Worm (Caenorhabditis elegans) whole organism, L3 larva: ENCODE data around the gene ntl-9.
"Not testable (repeated sequence)": the region's sequence is repeated elsewhere in the genome, so short reads cannot be mapped to it uniquely, and the experiment has no call there.

Experiments used
- R02D3.7 ChIP-seq: fragments of 150-350 bp; optimal IDR thresholded peaks from 2 replicates; lab custom pipeline; 2014; ENCODE audit warnings: missing biosample characterization, missing genetic modification characterization
- ZK546.5 ChIP-seq: sonication (generic microtip); optimal IDR thresholded peaks from 2 replicates; lab custom pipeline; 2017; ENCODE audit warnings: missing biosample characterization, missing genetic modification characterization
- aly-2 ChIP-seq: fragments of 150-350 bp; optimal IDR thresholded peaks from 2 replicates; lab custom pipeline; 2014; ENCODE audit warnings: missing biosample characterization, missing genetic modification characterization
- ceh-28 ChIP-seq: fragments of 150-350 bp; optimal IDR thresholded peaks from 2 replicates; lab custom pipeline; 2014; ENCODE audit warnings: missing biosample characterization, missing genetic modification reagents, missing genetic modification characterization
- ceh-82 ChIP-seq: fragments of 150-350 bp; optimal IDR thresholded peaks from 2 replicates; lab custom pipeline; 2014; ENCODE audit warnings: missing biosample characterization, missing genetic modification characterization
- ceh-9 ChIP-seq: sonication (generic microtip); optimal IDR thresholded peaks from 2 replicates; lab custom pipeline; 2018; ENCODE audit warnings: missing biosample characterization, missing genetic modification characterization
- daf-12 ChIP-seq: fragments of 150-350 bp; optimal IDR thresholded peaks from 2 replicates; lab custom pipeline; 2014; ENCODE audit warnings: missing biosample characterization, missing genetic modification reagents, missing genetic modification characterization
- egl-27 ChIP-seq: sonication (generic microtip); optimal IDR thresholded peaks from 4 replicates; lab custom pipeline; 2017; ENCODE audit warnings: missing biosample characterization, missing genetic modification reagents, missing genetic modification characterization
- egl-5 ChIP-seq: fragments of 150-350 bp; optimal IDR thresholded peaks from 2 replicates; lab custom pipeline; 2017; ENCODE audit warnings: missing biosample characterization, missing genetic modification reagents, missing genetic modification characterization, inconsistent platforms
- elt-2 ChIP-seq: sonication (generic microtip); optimal IDR thresholded peaks from 2 replicates; lab custom pipeline; 2016; ENCODE audit warnings: missing genetic modification reagents, mild to moderate bottlenecking, missing genetic modification characterization, missing compliant biosample characterization
- fkh-10 ChIP-seq: sonication (generic microtip); optimal IDR thresholded peaks from 2 replicates; lab custom pipeline; 2017; ENCODE audit warnings: missing biosample characterization, missing genetic modification reagents, missing genetic modification characterization
- fkh-2 ChIP-seq: fragments of 150-350 bp; optimal IDR thresholded peaks from 2 replicates; lab custom pipeline; 2014; ENCODE audit warnings: missing biosample characterization, missing genetic modification reagents, missing genetic modification characterization
- fos-1 ChIP-seq: fragments of 150-350 bp; optimal IDR thresholded peaks from 2 replicates; lab custom pipeline; 2014; ENCODE audit warnings: missing biosample characterization, missing genetic modification characterization
- hmg-11 ChIP-seq: sonication (generic microtip); optimal IDR thresholded peaks from 2 replicates; lab custom pipeline; 2016; ENCODE audit warnings: missing genetic modification characterization, missing compliant biosample characterization
- lin-15B ChIP-seq: fragments of 150-350 bp; optimal IDR thresholded peaks from 2 replicates; lab custom pipeline; 2014; ENCODE audit warnings: missing biosample characterization, missing genetic modification characterization
- lin-39 ChIP-seq: fragments of 150-350 bp; optimal IDR thresholded peaks from 2 replicates; lab custom pipeline; 2018; ENCODE audit warnings: missing biosample characterization, missing genetic modification reagents, missing genetic modification characterization
- nfya-1 ChIP-seq: sonication (generic microtip); optimal IDR thresholded peaks from 2 replicates; lab custom pipeline; 2017; ENCODE audit warnings: missing genetic modification characterization, mild to moderate bottlenecking, missing compliant biosample characterization, antibody characterized with exemption, moderate library complexity; ENCODE audit not compliant: insufficient read depth
- nhr-11 ChIP-seq: fragments of 150-350 bp; optimal IDR thresholded peaks from 2 replicates; lab custom pipeline; 2014; ENCODE audit warnings: missing biosample characterization, missing genetic modification characterization
- nhr-23 ChIP-seq: fragments of 150-350 bp; optimal IDR thresholded peaks from 2 replicates; lab custom pipeline; 2014; ENCODE audit warnings: missing biosample characterization, missing genetic modification reagents, missing genetic modification characterization
- nhr-25 ChIP-seq: sonication (generic microtip); optimal IDR thresholded peaks from 2 replicates; lab custom pipeline; 2017; ENCODE audit warnings: missing biosample characterization, missing genetic modification characterization
- nhr-43 ChIP-seq: sonication (generic microtip); optimal IDR thresholded peaks from 2 replicates; lab custom pipeline; 2016; ENCODE audit warnings: mild to moderate bottlenecking, missing genetic modification characterization, missing compliant biosample characterization; ENCODE audit not compliant: poor library complexity, severe bottlenecking
- nhr-67 ChIP-seq: fragments of 150-350 bp; optimal IDR thresholded peaks from 2 replicates; lab custom pipeline; 2014; ENCODE audit warnings: missing biosample characterization, missing genetic modification characterization
- nhr-76 ChIP-seq: fragments of 150-350 bp; sonication (generic microtip); optimal IDR thresholded peaks from 5 replicates; lab custom pipeline; 2014; ENCODE audit warnings: missing biosample characterization, missing genetic modification characterization
- nhr-77 ChIP-seq: fragments of 150-350 bp; optimal IDR thresholded peaks from 2 replicates; lab custom pipeline; 2014; ENCODE audit warnings: missing biosample characterization, missing genetic modification characterization
- pha-4 ChIP-seq: fragments of 150-350 bp; optimal IDR thresholded peaks from 2 replicates; lab custom pipeline; 2014; ENCODE audit warnings: missing biosample characterization, missing genetic modification reagents, missing genetic modification characterization
- pqm-1 ChIP-seq: fragments of 150-350 bp; optimal IDR thresholded peaks from 2 replicates; lab custom pipeline; 2017; ENCODE audit warnings: missing biosample characterization, missing genetic modification characterization, inconsistent platforms
- skn-1 ChIP-seq: fragments of 150-350 bp; optimal IDR thresholded peaks from 2 replicates; lab custom pipeline; 2014; ENCODE audit warnings: missing biosample characterization, missing genetic modification characterization
- snpc-4 ChIP-seq: fragments of 150-350 bp; optimal IDR thresholded peaks from 2 replicates; lab custom pipeline; 2014; ENCODE audit warnings: missing biosample characterization, missing genetic modification characterization
- tbx-2 ChIP-seq: sonication (generic microtip); optimal IDR thresholded peaks from 2 replicates; lab custom pipeline; 2016; ENCODE audit warnings: mild to moderate bottlenecking, missing genetic modification characterization, missing compliant biosample characterization
- unc-39 ChIP-seq: sonication (generic microtip); optimal IDR thresholded peaks from 4 replicates; lab custom pipeline; 2017; ENCODE audit warnings: missing biosample characterization, missing genetic modification characterization
- unc-62 ChIP-seq: fragments of 150-350 bp; sonication (generic microtip); optimal IDR thresholded peaks from 4 replicates; lab custom pipeline; 2014; ENCODE audit warnings: missing biosample characterization, missing genetic modification reagents, missing genetic modification characterization
- zag-1 ChIP-seq: fragments of 150-350 bp; optimal IDR thresholded peaks from 2 replicates; lab custom pipeline; 2014; ENCODE audit warnings: missing biosample characterization, missing genetic modification characterization
- ztf-11 ChIP-seq: fragments of 150-350 bp; optimal IDR thresholded peaks from 2 replicates; lab custom pipeline; 2014; ENCODE audit warnings: missing biosample characterization, missing genetic modification characterization

The ntl-9 gene

DNA sequence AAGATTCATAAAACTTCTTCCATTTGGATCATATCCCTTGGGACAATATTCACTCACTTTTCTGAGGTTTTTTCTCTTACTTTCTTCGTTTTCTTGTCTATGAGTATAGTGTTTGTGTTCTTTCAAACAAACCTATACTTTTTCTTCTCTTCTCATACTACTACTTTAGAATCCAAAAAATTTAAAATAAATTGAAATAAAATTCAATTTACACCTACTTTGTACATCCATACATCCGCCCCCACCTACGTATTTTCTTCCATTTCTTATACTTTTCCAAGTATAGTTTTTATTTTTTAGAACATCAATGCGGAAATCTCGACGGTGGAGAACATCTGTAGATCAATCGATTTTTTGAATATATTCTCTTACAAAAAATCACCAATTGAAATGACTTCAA, 21.0 kb downstream of the ntl-9 start, which contains the start of gene nca-2:
Gene nca-2, plus strand, starts transcription at position 301 of the 400 bp plus-strand sequence.
- no peak for TF ChIP-seq skn-1 (tag; lab: Kevin White, UChicago)
- TF ChIP-seq nhr-43 (tag; lab: Kevin White, UChicago): no peak
- no peak for TF ChIP-seq lin-39 (tag; lab: Kevin White, UChicago)
- no peak for TF ChIP-seq nfya-1 (tag; lab: Kevin White, UChicago)
- no peak for TF ChIP-seq fos-1 (tag; lab: Kevin White, UChicago)
- no peak for TF ChIP-seq ceh-28 (tag; lab: Kevin White, UChicago)
- TF ChIP-seq tbx-2 (tag; lab: Kevin White, UChicago): no peak
- no peak for TF ChIP-seq nhr-25 (tag; lab: Kevin White, UChicago)
- TF ChIP-seq snpc-4 (tag; lab: Kevin White, UChicago): no peak
- TF ChIP-seq nhr-11 (tag; lab: Kevin White, UChicago): no peak
- no peak for TF ChIP-seq ztf-11 (tag; lab: Kevin White, UChicago)
- no peak for TF ChIP-seq unc-39 (tag; lab: Kevin White, UChicago)
- no peak for TF ChIP-seq nhr-77 (tag; lab: Kevin White, UChicago)
- TF ChIP-seq ceh-82 (tag; lab: Kevin White, UChicago): no peak
- no peak for TF ChIP-seq fkh-2 (tag; lab: Kevin White, UChicago)

DNA sequence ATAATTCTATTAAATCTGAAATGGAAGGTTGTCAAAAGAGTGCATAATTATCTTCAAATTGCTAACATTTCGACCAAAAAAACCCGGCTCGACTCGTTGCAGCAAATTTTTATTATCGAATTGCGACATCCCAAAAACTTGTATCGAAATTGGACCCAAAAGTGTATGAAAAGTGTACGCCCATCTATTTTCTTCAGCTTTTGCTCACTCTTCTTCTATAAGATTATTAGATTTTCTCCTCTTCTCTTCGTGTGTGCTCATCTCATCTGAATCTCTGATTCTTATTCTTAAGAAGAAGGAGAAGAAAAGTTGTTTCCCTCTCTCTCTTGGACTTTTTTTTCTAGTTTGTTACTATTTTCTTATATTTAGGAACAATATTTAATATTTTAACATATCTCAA, 22.9 kb downstream of the ntl-9 start:
- TF ChIP-seq fkh-10 (GFP tag; lab: Kevin White, UChicago): peak; percentile 94
- no peak for TF ChIP-seq skn-1 (tag; lab: Kevin White, UChicago)
- TF ChIP-seq hmg-11: no peak
- no peak for TF ChIP-seq unc-62 (GFP tag; lab: Kevin White, UChicago)
- TF ChIP-seq nhr-67 (tag; lab: Kevin White, UChicago): no peak
- TF ChIP-seq pqm-1 (tag; lab: Kevin White, UChicago): no peak

DNA sequence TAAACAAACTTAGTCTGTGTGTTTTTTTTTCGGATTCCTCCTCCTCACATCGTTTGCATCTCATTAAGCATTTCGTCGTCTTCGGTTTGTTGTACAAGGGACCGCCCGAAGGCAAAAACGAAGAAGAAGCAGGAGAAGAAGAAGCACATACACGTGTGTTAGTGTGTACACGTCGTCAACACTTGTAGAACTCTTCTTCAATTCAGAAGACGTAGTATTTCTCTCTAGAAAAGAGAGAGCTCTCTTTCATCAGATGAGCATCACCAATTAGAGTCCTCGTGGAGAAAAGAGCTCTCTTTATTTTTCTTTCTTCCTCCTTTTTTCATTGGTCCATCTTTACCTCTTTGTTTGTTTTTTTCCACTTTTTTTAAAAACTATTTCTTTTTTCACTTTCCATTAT, 23.8 kb downstream of the ntl-9 start:
- no peak for TF ChIP-seq egl-27
- peak; percentile 12 for TF ChIP-seq nfya-1 (tag; lab: Kevin White, UChicago)

DNA sequence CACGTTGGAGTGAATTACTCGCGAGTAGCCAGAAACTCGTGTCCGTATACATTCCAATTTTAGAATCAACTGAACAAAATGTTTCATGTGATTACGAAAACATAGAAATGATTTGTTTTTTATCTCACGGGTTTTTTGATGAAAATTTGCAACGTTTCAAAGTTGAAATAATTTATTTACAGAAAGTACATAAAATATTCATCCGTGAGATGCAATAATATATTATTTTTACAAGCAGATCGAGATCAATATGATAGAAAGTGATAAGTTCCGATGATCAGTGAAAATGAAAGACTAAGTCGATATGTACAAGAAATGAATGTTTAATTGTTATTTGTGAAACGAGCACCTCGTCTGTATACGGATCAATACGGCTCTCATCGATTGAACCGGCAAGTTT, 36.1 kb downstream of the ntl-9 start, which contains the start of gene C27F2.6:
Gene C27F2.6, minus strand, starts transcription at position 101 of the 400 bp plus-strand sequence.
- TF ChIP-seq nhr-23, fos-1, daf-12 (tag; lab: Kevin White, UChicago): not testable (repeated sequence)

DNA sequence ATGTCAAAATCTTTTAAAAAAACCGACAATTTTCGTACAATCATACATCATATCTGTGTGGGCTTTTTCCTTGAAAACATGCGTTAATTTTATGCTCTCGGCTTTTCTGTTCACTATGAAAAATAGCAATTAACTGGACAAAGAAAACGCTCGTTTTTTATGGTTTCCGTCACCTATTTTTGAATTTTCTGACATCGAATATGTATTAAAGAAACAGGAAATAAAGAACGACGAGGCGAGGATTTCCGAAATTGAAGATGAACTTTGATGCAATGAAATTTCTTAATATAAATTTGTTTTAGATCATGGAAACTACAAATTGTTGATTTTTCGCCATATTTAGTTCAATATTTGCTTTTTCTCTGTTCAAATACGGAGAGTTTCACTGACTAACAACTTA, 39.6 kb downstream of the ntl-9 start:
- no peak for TF ChIP-seq ceh-9 (tag; lab: Kevin White, UChicago)
- TF ChIP-seq nhr-76: no peak
- no peak for TF ChIP-seq lin-15B (tag; lab: Kevin White, UChicago)
- no peak for TF ChIP-seq elt-2 (tag; lab: Kevin White, UChicago)
- TF ChIP-seq nhr-23 (tag; lab: Kevin White, UChicago): no peak
- no peak for TF ChIP-seq fkh-10 (GFP tag; lab: Kevin White, UChicago)
- TF ChIP-seq pha-4 (tag; lab: Kevin White, UChicago): no peak
- no peak for TF ChIP-seq aly-2 (tag; lab: Kevin White, UChicago)
- no peak for TF ChIP-seq hmg-11
- no peak for TF ChIP-seq egl-5 (tag; lab: Kevin White, UChicago)
- no peak for TF ChIP-seq egl-27
- no peak for TF ChIP-seq R02D3.7 (tag; lab: Kevin White, UChicago)
- no peak for TF ChIP-seq ZK546.5 (tag; lab: Kevin White, UChicago)
- no peak for TF ChIP-seq zag-1 (tag; lab: Kevin White, UChicago)
